Worm (Caenorhabditis elegans) whole organism, midembryonic: ENCODE results near the gene pei-1.

Experiments used
- cog-1 ChIP-seq: sonication (generic microtip); optimal IDR thresholded peaks from 2 replicates; lab custom pipeline; 2016; ENCODE audit warnings: missing genetic modification characterization, missing compliant biosample characterization
- flt-1 ChIP-seq: fragments of 200-800 bp; sonication (Bioruptor generic); IDR thresholded peaks from 2 replicates; pipeline ENCODE4 v1.3.6; 2022; ENCODE audit warnings: missing genetic modification characterization, missing compliant biosample characterization
- ztf-23 ChIP-seq: fragments of 200-800 bp; sonication (Bioruptor generic); IDR thresholded peaks from 2 replicates; pipeline ENCODE4 v1.3.6; 2022; ENCODE audit warnings: missing genetic modification reagents, missing genetic modification characterization, missing compliant biosample characterization
- ztf-29 ChIP-seq: fragments of 200-800 bp; sonication (Bioruptor generic); IDR thresholded peaks from 2 replicates; pipeline ENCODE4 v1.3.6; 2022; ENCODE audit warnings: missing genetic modification reagents, missing genetic modification characterization, missing compliant biosample characterization

ce11 chrIV:9622272-9622671 lies 30.0 kb upstream of the pei-1 start, which contains the start of gene W09C2.7:
- TF ChIP-seq ztf-29 (GFP tag; lab: Robert Waterston, UW), result no peak
- no peak for TF ChIP-seq flt-1 (GFP tag; lab: Robert Waterston, UW)
- no peak for TF ChIP-seq cog-1 (tag; lab: Kevin White, UChicago)
- TF ChIP-seq ztf-23 (GFP tag; lab: Robert Waterston, UW), result no peak
